Fruit fly (Drosophila melanogaster): Measurements from ENCODE around the gene alph.
A peak's percentile ranks its signal among the peaks of the same experiment; 100 is the strongest.

Gene alph

DNA sequence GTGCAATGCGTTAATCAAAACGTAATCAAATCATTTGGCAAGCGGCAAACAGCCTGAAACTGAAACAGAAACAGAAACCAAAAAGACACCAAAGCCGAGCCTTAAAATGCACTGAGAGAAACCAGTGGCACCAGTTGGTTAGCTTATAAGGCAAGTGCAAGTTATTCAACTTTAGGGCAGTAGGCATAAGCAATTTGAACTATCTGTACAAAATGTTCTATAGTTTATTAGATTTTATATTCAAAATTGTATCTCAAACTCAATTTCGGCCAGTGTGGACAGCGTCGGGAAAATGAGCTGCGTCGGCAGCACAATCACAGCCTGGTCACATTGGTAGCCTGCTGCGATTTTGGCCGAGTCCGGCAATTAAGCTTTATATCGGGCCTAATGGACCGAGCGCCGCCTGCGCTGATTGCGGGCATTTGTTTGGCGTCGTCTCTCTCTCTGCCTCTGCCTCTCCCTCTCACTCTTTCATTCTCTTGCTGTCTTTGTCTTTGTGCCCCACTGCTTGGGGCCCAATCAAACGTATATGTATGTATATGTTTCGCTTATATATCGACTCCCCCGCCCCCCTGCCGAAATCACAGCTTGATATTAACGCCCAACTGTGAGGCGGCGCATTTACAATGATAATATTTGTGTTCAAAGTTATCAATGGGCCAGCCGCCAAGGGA lies 24.5 kb upstream of the alph start (continued):
- TF ChIP-seq fru (GFP tag; optimal IDR thresholded peaks at IDR 0.05) (peak; percentile 79), Jra (GFP tag; optimal IDR thresholded peaks at IDR 0.05) (peak; percentile 68), OdsH (GFP tag; optimal IDR thresholded peaks at IDR 0.05) (peak; percentile 71), Rel (GFP tag; optimal IDR thresholded peaks at IDR 0.05) (no peak), Rel (tag; optimal IDR thresholded peaks at IDR 0.05) (peak; percentile 24), brk (GFP tag; optimal IDR thresholded peaks at IDR 0.05) (peak; percentile 24), tai (GFP tag; optimal IDR thresholded peaks at IDR 0.05) (peak; percentile 42), dmrt93B (GFP tag; optimal IDR thresholded peaks at IDR 0.05) (peak; percentile 72), foxo (GFP tag; optimal IDR thresholded peaks at IDR 0.05) (peak in 1 of 2 experiments; percentile 90), br (GFP tag; optimal IDR thresholded peaks at IDR 0.05) (peak; percentile 86), Hnf4 (GFP tag; optimal IDR thresholded peaks at IDR 0.05) (peak; percentile 79), usp (GFP tag; optimal IDR thresholded peaks at IDR 0.05) (no peak), Hr83 (GFP tag; optimal IDR thresholded peaks at IDR 0.05; ENCODE audit: poor library complexity, severe bottlenecking) (no peak)

dm6 chr3R:29570239-29570814 lies 21.3 kb upstream of the alph start:
- no peak for TF ChIP-seq pan (optimal IDR thresholded peaks at IDR 0.05)
- TF ChIP-seq psq (GFP tag; optimal IDR thresholded peaks at IDR 0.05), result no peak
- TF ChIP-seq ey (GFP tag; optimal IDR thresholded peaks at IDR 0.05), result no peak
- TF ChIP-seq jim (GFP tag; optimal IDR thresholded peaks at IDR 0.05), result no peak
- TF ChIP-seq HLH106 (tag; optimal IDR thresholded peaks at IDR 0.05), result no peak
- TF ChIP-seq h (GFP tag; optimal IDR thresholded peaks at IDR 0.05), result no peak
- TF ChIP-seq Hr83 (GFP tag; optimal IDR thresholded peaks at IDR 0.05; ENCODE audit: poor library complexity, severe bottlenecking), result no peak

- TF ChIP-seq Abd-B (GFP tag; optimal IDR thresholded peaks at IDR 0.05), result no peak
- TF ChIP-seq woc (GFP tag; optimal IDR thresholded peaks at IDR 0.05), result no peak
- no peak for TF ChIP-seq CrebA (GFP tag; optimal IDR thresholded peaks at IDR 0.05; ENCODE audit: borderline replicate concordance)
- no peak for TF ChIP-seq GATAd (GFP tag; optimal IDR thresholded peaks at IDR 0.05)
- TF ChIP-seq Dfd (GFP tag; optimal IDR thresholded peaks at IDR 0.05), result no peak
- TF ChIP-seq Myc (optimal IDR thresholded peaks at IDR 0.05), result no peak
- no peak for TF ChIP-seq foxo (GFP tag; optimal IDR thresholded peaks at IDR 0.05)
- TF ChIP-seq brk (GFP tag; optimal IDR thresholded peaks at IDR 0.05), result no peak
- no peak for TF ChIP-seq HLH106 (tag; optimal IDR thresholded peaks at IDR 0.05)
- no peak for TF ChIP-seq pan (optimal IDR thresholded peaks at IDR 0.05)
- TF ChIP-seq CG9705 (GFP tag; optimal IDR thresholded peaks at IDR 0.05), result no peak
These were observed 19.5 kb upstream of the alph start for dm6 chr3R:29572040-29572648.

dm6 chr3R:29576009-29576408 lies 15.6 kb upstream of the alph start:
- TF ChIP-seq foxo (GFP tag; optimal IDR thresholded peaks at IDR 0.05), result no peak
- no peak for TF ChIP-seq ey (GFP tag; optimal IDR thresholded peaks at IDR 0.05)
- TF ChIP-seq dl (GFP tag; optimal IDR thresholded peaks at IDR 0.05; ENCODE audit: insufficient read depth in 1 of 2, partially characterized antibody in 2 of 2), result no peak
- no peak for TF ChIP-seq CrebA (GFP tag; optimal IDR thresholded peaks at IDR 0.05; ENCODE audit: borderline replicate concordance)
- TF ChIP-seq Hr83 (GFP tag; optimal IDR thresholded peaks at IDR 0.05; ENCODE audit: poor library complexity, severe bottlenecking), result no peak
- TF ChIP-seq dmrt93B (GFP tag; optimal IDR thresholded peaks at IDR 0.05), result no peak
- TF ChIP-seq tai (GFP tag; optimal IDR thresholded peaks at IDR 0.05), result no peak
- no peak for TF ChIP-seq woc (GFP tag; optimal IDR thresholded peaks at IDR 0.05)
- TF ChIP-seq Rel (GFP tag; optimal IDR thresholded peaks at IDR 0.05), result no peak
- TF ChIP-seq Rel (tag; optimal IDR thresholded peaks at IDR 0.05), result no peak
- TF ChIP-seq dsf (GFP tag; optimal IDR thresholded peaks at IDR 0.05; ENCODE audit: borderline replicate concordance), result no peak
- TF ChIP-seq CG32264 (GFP tag; optimal IDR thresholded peaks at IDR 0.05), result no peak

DNA sequence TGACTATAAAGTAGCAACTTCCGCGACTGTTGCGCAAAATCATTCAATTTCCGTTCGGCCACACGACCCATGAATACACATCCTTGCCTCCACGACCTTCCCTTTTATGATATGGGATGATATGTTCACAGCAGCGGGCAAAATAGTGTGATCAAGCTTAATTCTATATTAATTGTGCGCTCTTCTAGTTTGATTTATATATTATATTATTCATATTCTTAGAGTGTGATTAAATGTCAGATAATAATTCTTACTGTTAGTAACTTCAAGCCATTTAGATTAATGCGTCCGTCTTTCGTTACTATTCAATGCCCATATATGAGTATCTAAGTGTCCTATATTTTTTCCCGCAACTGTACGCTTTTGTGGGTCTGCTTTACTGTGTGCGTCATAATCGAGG lies 10.2 kb upstream of the alph start:
- TF ChIP-seq dl (GFP tag; optimal IDR thresholded peaks at IDR 0.05; ENCODE audit: insufficient read depth in 1 of 2, partially characterized antibody in 2 of 2) (no peak), Sp1 (GFP tag; optimal IDR thresholded peaks at IDR 0.05) (peak; percentile 29), OdsH (GFP tag; optimal IDR thresholded peaks at IDR 0.05) (peak; percentile 9), foxo (GFP tag; optimal IDR thresholded peaks at IDR 0.05) (peak in 1 of 2 experiments; percentile 12), rgr (GFP tag; optimal IDR thresholded peaks at IDR 0.05) (peak; percentile 27), h (GFP tag; optimal IDR thresholded peaks at IDR 0.05) (peak; percentile 10), Rel (GFP tag; optimal IDR thresholded peaks at IDR 0.05) (no peak), Rel (tag; optimal IDR thresholded peaks at IDR 0.05) (no peak)

All from whole organism, wandering third instar larva.